Fruit fly (Drosophila melanogaster) whole organism, embryonic: ENCODE data around the gene CG7714.

ENCODE experiments used
- Bteb2 ChIP-seq: fragments of 200-800 bp; sonication (Bioruptor generic); optimal IDR thresholded peaks from 2 replicates; lab custom pipeline; 2016; ENCODE audit warnings: missing biosample characterization, missing genetic modification characterization
- CG10267 ChIP-seq: fragments of 200-800 bp; sonication (Bioruptor generic); optimal IDR thresholded peaks from 2 replicates; lab custom pipeline; 2018; ENCODE audit warnings: missing biosample characterization, mild to moderate bottlenecking, missing genetic modification characterization, moderate library complexity
- CG11696 ChIP-seq: fragments of 200-800 bp; sonication (Bioruptor generic); IDR thresholded peaks from 2 replicates; pipeline ENCODE4 v1.3.6; 2022; ENCODE audit warnings: missing biosample characterization, missing genetic modification characterization
- CG12219 ChIP-seq: fragments of 200-800 bp; sonication (Bioruptor generic); optimal IDR thresholded peaks from 3 replicates; lab custom pipeline; 2018; ENCODE audit warnings: missing biosample characterization, mild to moderate bottlenecking, missing genetic modification characterization
- CG1233 ChIP-seq: fragments of 200-800 bp; sonication (Bioruptor generic); optimal IDR thresholded peaks from 4 replicates; lab custom pipeline; 2018; ENCODE audit warnings: missing biosample characterization, mild to moderate bottlenecking, missing genetic modification characterization
- CG12391 ChIP-seq: fragments of 200-800 bp; sonication (Bioruptor generic); optimal IDR thresholded peaks from 3 replicates; lab custom pipeline; 2018; ENCODE audit warnings: missing biosample characterization, mild to moderate bottlenecking, missing genetic modification characterization, moderate library complexity
- CG12744 ChIP-seq: fragments of 200-800 bp; sonication (Bioruptor generic); optimal IDR thresholded peaks from 2 replicates; lab custom pipeline; 2016; ENCODE audit warnings: missing biosample characterization, missing genetic modification characterization
- CG17912 ChIP-seq: fragments of 200-800 bp; sonication (Bioruptor generic); optimal IDR thresholded peaks from 2 replicates; lab custom pipeline; 2018; ENCODE audit warnings: missing biosample characterization, mild to moderate bottlenecking, missing genetic modification characterization
- CG18764 ChIP-seq: fragments of 200-800 bp; sonication (Bioruptor generic); optimal IDR thresholded peaks from 3 replicates; lab custom pipeline; 2016; ENCODE audit warnings: missing biosample characterization, missing genetic modification characterization
- CG31388 ChIP-seq: fragments of 200-800 bp; sonication (Bioruptor generic); optimal IDR thresholded peaks from 2 replicates; lab custom pipeline; 2016; ENCODE audit warnings: missing biosample characterization, missing genetic modification characterization
- CG34224 ChIP-seq: fragments of 200-800 bp; sonication (Bioruptor generic); IDR thresholded peaks from 3 replicates; pipeline ENCODE4 v1.3.6; 2022; ENCODE audit warnings: missing biosample characterization, missing genetic modification characterization; ENCODE audit not compliant: partially characterized antibody
- CG4360 ChIP-seq: fragments of 200-800 bp; sonication (Bioruptor generic); IDR thresholded peaks from 2 replicates; pipeline ENCODE4 v1.3.6; 2022; ENCODE audit warnings: missing biosample characterization, missing genetic modification characterization
- CG4854 ChIP-seq: fragments of 200-800 bp; sonication (Bioruptor generic); optimal IDR thresholded peaks from 2 replicates; lab custom pipeline; 2016; ENCODE audit warnings: missing biosample characterization, missing genetic modification characterization, inconsistent platforms
- CG8290 ChIP-seq, 3 experiments: fragments of 200-800 bp; sonication (Bioruptor generic); optimal IDR thresholded peaks; 2 replicates each; lab custom pipeline; 2016 to 2019; ENCODE audit warnings: missing biosample characterization in 3 of 3, missing genetic modification characterization in 3 of 3, mild to moderate bottlenecking in 2 of 3, moderate library complexity in 1 of 3
- CG8478 ChIP-seq: fragments of >200 bp; optimal IDR thresholded peaks from 2 replicates; lab custom pipeline; 2018
- CG9215 ChIP-seq: fragments of 200-800 bp; sonication (Bioruptor generic); IDR thresholded peaks from 2 replicates; pipeline ENCODE4 v1.3.6; 2022; ENCODE audit warnings: missing biosample characterization, missing genetic modification characterization
- CG9437 ChIP-seq: fragments of 200-800 bp; sonication (Bioruptor generic); optimal IDR thresholded peaks from 2 replicates; lab custom pipeline; 2018; ENCODE audit warnings: missing biosample characterization, mild to moderate bottlenecking, missing genetic modification characterization
- HLH4C ChIP-seq: fragments of 200-800 bp; sonication (Bioruptor generic); IDR thresholded peaks from 3 replicates; pipeline ENCODE4 v1.3.6; 2022; ENCODE audit warnings: missing biosample characterization, missing genetic modification characterization; ENCODE audit not compliant: partially characterized antibody
- HLHmδ ChIP-seq: fragments of 200-800 bp; sonication (Bioruptor generic); optimal IDR thresholded peaks from 2 replicates; lab custom pipeline; 2018; ENCODE audit warnings: missing biosample characterization, mild to moderate bottlenecking, missing genetic modification characterization, moderate library complexity
- Kr ChIP-seq: fragments of 200-800 bp; sonication (Bioruptor generic); optimal IDR thresholded peaks from 2 replicates; lab custom pipeline; 2017; ENCODE audit warnings: missing biosample characterization, mild to moderate bottlenecking, missing genetic modification characterization
- Mrtf ChIP-seq: fragments of 200-800 bp; sonication (Bioruptor generic); IDR thresholded peaks from 3 replicates; pipeline ENCODE4 v1.3.6; 2022; ENCODE audit warnings: missing biosample characterization, missing genetic modification characterization
- NFAT ChIP-seq: fragments of 200-800 bp; sonication (Bioruptor generic); IDR thresholded peaks from 2 replicates; pipeline ENCODE4 v1.3.6; 2022; ENCODE audit warnings: missing biosample characterization, missing genetic modification characterization
- Scr ChIP-seq: fragments of 200-800 bp; sonication (Bioruptor generic); IDR thresholded peaks from 2 replicates; pipeline ENCODE4 v1.3.6; 2022; ENCODE audit warnings: missing biosample characterization, missing genetic modification characterization; ENCODE audit not compliant: partially characterized antibody
- Stat92E ChIP-seq, 3 experiments: fragments of >200 bp in 2 of 3; fragments of 200-800 bp in 1 of 3; sonication (Bioruptor generic) in 1 of 3; optimal IDR thresholded peaks; 2 replicates each; lab custom pipeline; 2017 to 2019; ENCODE audit warnings: missing biosample characterization in 3 of 3, missing genetic modification characterization in 3 of 3, mild to moderate bottlenecking in 1 of 3, moderate library complexity in 1 of 3
- ab ChIP-seq: fragments of 200-800 bp; sonication (Bioruptor generic); optimal IDR thresholded peaks from 2 replicates; lab custom pipeline; 2016; ENCODE audit warnings: missing biosample characterization, missing genetic modification characterization
- cg ChIP-seq: fragments of 200-800 bp; sonication (Bioruptor generic); optimal IDR thresholded peaks from 3 replicates; lab custom pipeline; 2019; ENCODE audit warnings: missing biosample characterization, mild to moderate bottlenecking, missing genetic modification characterization, moderate library complexity
- danr ChIP-seq: fragments of 200-800 bp; sonication (Bioruptor generic); IDR thresholded peaks from 2 replicates; pipeline ENCODE4 v1.3.6; 2022; ENCODE audit warnings: missing biosample characterization, missing genetic modification characterization
- dysf ChIP-seq: fragments of 200-800 bp; sonication (Bioruptor generic); IDR thresholded peaks from 3 replicates; pipeline ENCODE4 v1.3.6; 2022; ENCODE audit warnings: missing biosample characterization, missing genetic modification characterization
- exex ChIP-seq: fragments of 200-800 bp; sonication (Bioruptor generic); optimal IDR thresholded peaks from 4 replicates; lab custom pipeline; 2018; ENCODE audit warnings: missing biosample characterization, mild to moderate bottlenecking, missing genetic modification characterization, moderate library complexity
- fd102C ChIP-seq: fragments of 200-800 bp; sonication (Bioruptor generic); optimal IDR thresholded peaks from 2 replicates; lab custom pipeline; 2018; ENCODE audit warnings: missing biosample characterization, mild to moderate bottlenecking, missing genetic modification characterization, moderate library complexity
- fru ChIP-seq: fragments of >200 bp; optimal IDR thresholded peaks from 2 replicates; lab custom pipeline; 2017
- gt ChIP-seq: fragments of 200-800 bp; sonication (Bioruptor generic); IDR thresholded peaks from 2 replicates; pipeline ENCODE4 v1.3.6; 2022; ENCODE audit warnings: missing biosample characterization, missing genetic modification characterization
- ken ChIP-seq: fragments of 200-800 bp; sonication (Bioruptor generic); IDR thresholded peaks from 3 replicates; pipeline ENCODE4 v1.3.6; 2022; ENCODE audit warnings: missing biosample characterization, missing genetic modification characterization
- klu ChIP-seq: fragments of 200-800 bp; sonication (Bioruptor generic); IDR thresholded peaks from 2 replicates; pipeline ENCODE4 v1.3.6; 2022; ENCODE audit warnings: missing biosample characterization, missing genetic modification characterization
- knrl ChIP-seq: fragments of 200-800 bp; sonication (Bioruptor generic); IDR thresholded peaks from 3 replicates; pipeline ENCODE4 v1.3.6; 2022; ENCODE audit warnings: missing biosample characterization, missing genetic modification characterization; ENCODE audit not compliant: partially characterized antibody
- lab ChIP-seq: fragments of 200-800 bp; sonication (Bioruptor generic); optimal IDR thresholded peaks from 3 replicates; lab custom pipeline; 2017; ENCODE audit warnings: missing biosample characterization, missing genetic modification characterization, mild to moderate bottlenecking, moderate library complexity, missing genetic modification reagents
- luna ChIP-seq: fragments of 200-800 bp; sonication (Bioruptor generic); optimal IDR thresholded peaks from 2 replicates; lab custom pipeline; 2016; ENCODE audit warnings: missing biosample characterization, missing genetic modification characterization
- maf-S ChIP-seq: fragments of 200-800 bp; sonication (Bioruptor generic); optimal IDR thresholded peaks from 2 replicates; lab custom pipeline; 2016; ENCODE audit warnings: missing biosample characterization, missing genetic modification characterization
- mam ChIP-seq: fragments of 200-800 bp; sonication (Bioruptor generic); optimal IDR thresholded peaks from 3 replicates; lab custom pipeline; 2016; ENCODE audit warnings: missing biosample characterization, missing genetic modification characterization
- nerfin-2 ChIP-seq: fragments of 200-800 bp; sonication (Bioruptor generic); IDR thresholded peaks from 2 replicates; pipeline ENCODE4 v1.3.6; 2022; ENCODE audit warnings: missing biosample characterization, missing genetic modification characterization; ENCODE audit not compliant: partially characterized antibody
- odd ChIP-seq: fragments of 200-800 bp; sonication (Bioruptor generic); optimal IDR thresholded peaks from 2 replicates; lab custom pipeline; 2017; ENCODE audit warnings: missing biosample characterization, mild to moderate bottlenecking, missing genetic modification characterization
- onecut ChIP-seq: fragments of 200-800 bp; sonication (Bioruptor generic); IDR thresholded peaks from 2 replicates; pipeline ENCODE4 v1.3.6; 2022; ENCODE audit warnings: missing biosample characterization, missing genetic modification characterization
- pan ChIP-seq, 4 experiments: fragments of >200 bp in 3 of 4; fragments of 200-800 bp in 1 of 4; sonication (Bioruptor generic) in 1 of 4; optimal IDR thresholded peaks in 3 of 4; IDR thresholded peaks in 1 of 4; 2 replicates each; pipeline versions ENCODE4 v1.3.6 to Lab custom; 2017 to 2022; ENCODE audit warnings: missing biosample characterization in 2 of 4, missing genetic modification characterization in 2 of 4, mixed read lengths in 1 of 4
- ranshi ChIP-seq: fragments of 200-800 bp; sonication (Bioruptor generic); IDR thresholded peaks from 2 replicates; pipeline ENCODE4 v1.3.6; 2022; ENCODE audit warnings: missing biosample characterization, missing genetic modification characterization
- sd ChIP-seq: fragments of 200-800 bp; sonication (Bioruptor generic); optimal IDR thresholded peaks from 3 replicates; lab custom pipeline; 2018; ENCODE audit warnings: missing biosample characterization, mild to moderate bottlenecking, missing genetic modification characterization, moderate library complexity
- slou ChIP-seq: fragments of 200-800 bp; sonication (Bioruptor generic); optimal IDR thresholded peaks from 3 replicates; lab custom pipeline; 2016; ENCODE audit warnings: missing biosample characterization, missing genetic modification characterization
- slp2 ChIP-seq: fragments of 200-800 bp; sonication (Bioruptor generic); optimal IDR thresholded peaks from 2 replicates; lab custom pipeline; 2016; ENCODE audit warnings: missing biosample characterization, missing genetic modification characterization
- sob ChIP-seq: fragments of 200-800 bp; sonication (Bioruptor generic); IDR thresholded peaks from 2 replicates; pipeline ENCODE4 v1.3.6; 2022; ENCODE audit warnings: missing biosample characterization, missing genetic modification characterization
- vfl ChIP-seq: fragments of 200-800 bp; sonication (Bioruptor generic); optimal IDR thresholded peaks from 2 replicates; lab custom pipeline; 2016; ENCODE audit warnings: missing biosample characterization, missing genetic modification characterization
- z ChIP-seq: fragments of 200-800 bp; sonication (Bioruptor generic); IDR thresholded peaks from 3 replicates; pipeline ENCODE4 v1.3.6; 2022; ENCODE audit warnings: missing biosample characterization, missing genetic modification characterization

CG7714 gene

DNA sequence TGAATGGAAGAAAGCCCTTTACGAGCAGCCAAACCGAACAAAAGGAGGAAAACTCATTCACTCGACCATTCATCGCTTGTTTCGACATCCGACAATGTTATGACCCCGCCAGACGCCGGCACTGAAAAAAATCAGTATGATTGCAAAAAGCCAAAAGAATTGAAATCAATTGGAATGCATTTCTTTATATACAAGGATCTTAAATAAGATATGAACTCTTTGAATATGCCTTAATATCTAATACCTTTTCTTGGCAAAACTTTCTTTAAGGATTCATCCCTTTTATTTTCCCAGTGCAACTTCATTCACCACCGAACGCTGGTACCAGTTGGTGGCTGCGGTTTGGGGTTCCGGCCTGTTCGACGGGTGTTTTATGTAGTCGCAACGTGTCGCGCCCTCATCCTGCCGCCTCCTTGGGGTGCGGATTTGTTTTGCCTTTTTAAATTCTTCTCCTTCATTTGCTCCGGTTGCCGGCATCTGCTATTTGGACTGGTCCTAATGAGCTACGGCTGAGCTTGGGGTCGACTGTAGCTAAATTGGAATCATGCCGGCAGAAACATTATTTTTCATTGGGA, 6.4 kb downstream of the CG7714 start (continued):
- TF ChIP-seq nerfin-2 (GFP tag; lab: Robert Waterston, UW) (no peak), cg (GFP tag; lab: Kevin White, UChicago) (no peak), CG12744 (peak; percentile 80), danr (peak; percentile 61; the same call in 1 of the 2 replicates), klu (GFP tag; lab: Robert Waterston, UW) (peak; percentile 63; the same call in 1 of the 2 replicates), slp2 (peak; percentile 58), fru (lab: Kevin White, UChicago) (no peak), mam (GFP tag; lab: Kevin White, UChicago) (peak; percentile 88), luna (peak; percentile 65), ab (GFP tag; lab: Kevin White, UChicago) (peak; percentile 8), HLHmδ (GFP tag; lab: Kevin White, UChicago) (no peak), Kr (GFP tag; lab: Kevin White, UChicago) (no peak), Scr (GFP tag; lab: Robert Waterston, UW) (no peak), CG4360 (no peak), CG8290 (GFP tag; optimal IDR thresholded peaks at IDR 0.05; lab: Kevin White, UChicago) (no peak), CG8290 (tag; optimal IDR thresholded peaks at IDR 0.05; lab: Kevin White, UChicago) (peak in 1 of 2 experiments; percentile 86), Mrtf (GFP tag; lab: Robert Waterston, UW) (peak; percentile 84), dysf (GFP tag; lab: Robert Waterston, UW) (peak; percentile 87), ranshi (GFP tag; lab: Robert Waterston, UW) (peak; percentile 85), maf-S (GFP tag; lab: Kevin White, UChicago) (peak; percentile 76), z (no peak), exex (tag; lab: Kevin White, UChicago) (peak; percentile 66), CG8478 (lab: Kevin White, UChicago) (no peak), CG9437 (peak; percentile 70), CG1233 (peak; percentile 79), slou (GFP tag; lab: Kevin White, UChicago) (peak; percentile 83), CG18764 (GFP tag; lab: Kevin White, UChicago) (peak; percentile 57), CG11696 (GFP tag; lab: Robert Waterston, UW) (peak; percentile 59), Stat92E (GFP tag; optimal IDR thresholded peaks at IDR 0.05; lab: Kevin White, UChicago) (no peak), NFAT (GFP tag; lab: Robert Waterston, UW) (peak; percentile 64), CG4854 (GFP tag; lab: Kevin White, UChicago) (no peak), knrl (GFP tag; lab: Robert Waterston, UW) (no peak), pan (optimal IDR thresholded peaks at IDR 0.05; lab: Kevin White, UChicago) (no peak), pan (GFP tag; optimal IDR thresholded peaks at IDR 0.05 in 1 of 2, IDR thresholded peaks at IDR 0.05 in 1 of 2) (peak in 1 of 2 experiments; percentile 88), HLH4C (GFP tag; lab: Robert Waterston, UW) (no peak), sd (tag; lab: Kevin White, UChicago) (no peak), Bteb2 (GFP tag; lab: Kevin White, UChicago) (peak; percentile 76), vfl (peak; percentile 76), CG12391 (tag; lab: Kevin White, UChicago) (peak; percentile 87), onecut (GFP tag; lab: Robert Waterston, UW) (peak; percentile 82), CG34224 (GFP tag; lab: Robert Waterston, UW) (no peak), CG9215 (peak; percentile 63), CG17912 (GFP tag; lab: Kevin White, UChicago) (peak; percentile 42), lab (GFP tag; lab: Kevin White, UChicago) (peak; percentile 96), ken (GFP tag; lab: Robert Waterston, UW) (peak; percentile 81), sob (GFP tag; lab: Robert Waterston, UW) (peak; percentile 83), gt (GFP tag; lab: Robert Waterston, UW) (peak; percentile 59), odd (peak; percentile 81), CG31388 (GFP tag; lab: Kevin White, UChicago) (no peak), CG10267 (tag; lab: Kevin White, UChicago) (peak; percentile 76), CG12219 (GFP tag; lab: Kevin White, UChicago) (peak; percentile 87), fd102C (GFP tag; lab: Kevin White, UChicago) (no peak)
